Worm (Caenorhabditis elegans): ENCODE measurements around the gene R06F6.8.

The R06F6.8 gene

ce11 chrII:10867219-10867618, 47.4 kb upstream of the R06F6.8 start:
- TF ChIP-seq F33H1.4 (GFP tag; IDR thresholded peaks at IDR 0.05) (peak; percentile 10; the same call in 1 of the 2 replicates), ztf-26 (tag; optimal IDR thresholded peaks at IDR 0.05) (no peak), B0336.3 (GFP tag; IDR thresholded peaks at IDR 0.05) (0 out of 2 replicates have a peak, but pooled peaks have one; percentile 17), Y67H2A.10 (GFP tag; conservative IDR thresholded peaks at IDR 0.05) (no peak), hmg-1.2 (GFP tag; IDR thresholded peaks at IDR 0.05) (peak; percentile 19; the same call in 1 of the 2 replicates), lin-54 (GFP tag; optimal IDR thresholded peaks at IDR 0.05) (peak; percentile 20), cebp-1 (GFP tag; IDR thresholded peaks at IDR 0.05) (no peak), cebp-1 (tag; optimal IDR thresholded peaks at IDR 0.05) (peak; percentile 56), dpl-1 (GFP tag; optimal IDR thresholded peaks at IDR 0.05) (no peak), nhr-80 (tag; optimal IDR thresholded peaks at IDR 0.05) (peak; percentile 56)

ce11 chrII:10862749-10863656, 43.2 kb upstream of the R06F6.8 start:
- TF ChIP-seq nfyb-1 (GFP tag; IDR thresholded peaks at IDR 0.05): no peak
- peak; percentile 16 for TF ChIP-seq dpl-1 (GFP tag; optimal IDR thresholded peaks at IDR 0.05)
- no peak for TF ChIP-seq F23B12.7 (tag; optimal IDR thresholded peaks at IDR 0.05; ENCODE audit: insufficient read depth)
- TF ChIP-seq Y95B8A.8 (GFP tag; IDR thresholded peaks at IDR 0.05): peak; percentile 35; the same call in 1 of the 2 replicates
- TF ChIP-seq B0336.3 (GFP tag; IDR thresholded peaks at IDR 0.05): no peak
- peak; percentile 4 for TF ChIP-seq lin-40 (tag; optimal IDR thresholded peaks at IDR 0.05)
- no peak for TF ChIP-seq Y79H2A.3 (GFP tag; conservative IDR thresholded peaks at IDR 0.05)
- TF ChIP-seq akir-1 (GFP tag; optimal IDR thresholded peaks at IDR 0.05): no peak
- TF ChIP-seq snpc-4 (GFP tag; optimal IDR thresholded peaks at IDR 0.05): no peak
- peak in 1 of 4 experiments; percentile 13 for TF ChIP-seq snpc-4 (tag; optimal IDR thresholded peaks at IDR 0.05)
- no peak for TF ChIP-seq ceh-58 (GFP tag; IDR thresholded peaks at IDR 0.05)
- TF ChIP-seq ccch-3 (GFP tag; optimal IDR thresholded peaks at IDR 0.05): no peak
- peak; percentile 54 for TF ChIP-seq snpc-3.4 (tag; optimal IDR thresholded peaks at IDR 0.05)
- no peak for TF ChIP-seq Y56A3A.18 (GFP tag; IDR thresholded peaks at IDR 0.05)
- peak; percentile 39; the same call in 1 of the 2 replicates for TF ChIP-seq zfh-2 (GFP tag; conservative IDR thresholded peaks at IDR 0.05)
- TF ChIP-seq hmg-1.2 (GFP tag; IDR thresholded peaks at IDR 0.05): peak; percentile 4; the same call in 1 of the 2 replicates
- TF ChIP-seq lsl-1 (GFP tag; optimal IDR thresholded peaks at IDR 0.05): peak; percentile 87
- TF ChIP-seq lag-1 (GFP tag; IDR thresholded peaks at IDR 0.05): no peak
- TF ChIP-seq ets-4 (GFP tag; optimal IDR thresholded peaks at IDR 0.05): no peak
- TF ChIP-seq sptf-2 (GFP tag; optimal IDR thresholded peaks at IDR 0.05): no peak
- TF ChIP-seq K12H6.12 (tag; optimal IDR thresholded peaks at IDR 0.05): no peak
- no peak for TF ChIP-seq hlh-26 (GFP tag; conservative IDR thresholded peaks at IDR 0.05)
- peak; percentile 84 for TF ChIP-seq madf-6 (GFP tag; IDR thresholded peaks at IDR 0.05)
- no peak for TF ChIP-seq cebp-2 (GFP tag; IDR thresholded peaks at IDR 0.05)
- no peak for TF ChIP-seq ztf-26 (tag; optimal IDR thresholded peaks at IDR 0.05)
- TF ChIP-seq F33H1.4 (GFP tag; IDR thresholded peaks at IDR 0.05): peak; percentile 87
- TF ChIP-seq F57C9.4 (tag; optimal IDR thresholded peaks at IDR 0.05): no peak
- TF ChIP-seq F52B5.7 (tag; optimal IDR thresholded peaks at IDR 0.05): no peak
- no peak for TF ChIP-seq F57A8.1 (GFP tag; optimal IDR thresholded peaks at IDR 0.05)
- TF ChIP-seq him-1 (tag; optimal IDR thresholded peaks at IDR 0.05): no peak
- TF ChIP-seq madf-8 (GFP tag; conservative IDR thresholded peaks at IDR 0.05): peak; percentile 57
- TF ChIP-seq cebp-1 (GFP tag; IDR thresholded peaks at IDR 0.05): no peak
- no peak for TF ChIP-seq cebp-1 (tag; optimal IDR thresholded peaks at IDR 0.05)
- 0 out of 2 replicates have a peak, but pooled peaks have one; percentile 40 for TF ChIP-seq ceh-91 (GFP tag; IDR thresholded peaks at IDR 0.05)
- TF ChIP-seq ceh-27 (GFP tag; optimal IDR thresholded peaks at IDR 0.05): no peak
- peak; percentile 20; the same call in 1 of the 2 replicates for TF ChIP-seq pbrm-1 (GFP tag; IDR thresholded peaks at IDR 0.05)
- no peak for TF ChIP-seq let-607 (tag; optimal IDR thresholded peaks at IDR 0.05)
- no peak for TF ChIP-seq chd-7 (tag; optimal IDR thresholded peaks at IDR 0.05)
- TF ChIP-seq xnd-1 (tag; optimal IDR thresholded peaks at IDR 0.05): peak; percentile 77
- TF ChIP-seq gei-17 (GFP tag; optimal IDR thresholded peaks at IDR 0.05): no peak

All from whole organism, young adult.